Worm (Caenorhabditis elegans): ENCODE data around the gene lbp-3.

- TF ChIP-seq unc-62 (GFP tag; optimal IDR thresholded peaks at IDR 0.05) (no peak), ces-1 (GFP tag; optimal IDR thresholded peaks at IDR 0.05) (no peak), pha-4 (tag; optimal IDR thresholded peaks at IDR 0.05) (no peak), snpc-4 (tag; optimal IDR thresholded peaks at IDR 0.05) (no peak), elt-3 (tag; optimal IDR thresholded peaks at IDR 0.05) (no peak), mep-1 (tag; optimal IDR thresholded peaks at IDR 0.05) (no peak), nhr-28 (tag; optimal IDR thresholded peaks at IDR 0.05) (no peak)
Measured at ce11 chrX:3300582-3300981, 43.4 kb downstream of the lbp-3 start.
